Fruit fly (Drosophila melanogaster) whole organism, wandering third instar larva: ENCODE measurements around the gene CG13024.

Experiments used
- Abd-B ChIP-seq: fragments of >200 bp; optimal IDR thresholded peaks from 2 replicates; lab custom pipeline; 2017; ENCODE audit warnings: missing biosample characterization, missing genetic modification characterization
- CG32264 ChIP-seq: fragments of 200-800 bp; sonication (Bioruptor generic); optimal IDR thresholded peaks from 2 replicates; lab custom pipeline; 2016; ENCODE audit warnings: missing biosample characterization, missing genetic modification characterization
- CG9705 ChIP-seq: fragments of 200-800 bp; sonication (Bioruptor generic); optimal IDR thresholded peaks from 2 replicates; lab custom pipeline; 2018; ENCODE audit warnings: missing biosample characterization, mild to moderate bottlenecking, missing genetic modification characterization
- Dfd ChIP-seq: fragments of >200 bp; optimal IDR thresholded peaks from 2 replicates; lab custom pipeline; 2017; ENCODE audit warnings: missing biosample characterization, missing genetic modification characterization
- HLH106 ChIP-seq: fragments of 200-800 bp; optimal IDR thresholded peaks from 3 replicates; lab custom pipeline; 2019; ENCODE audit warnings: missing biosample characterization, mild to moderate bottlenecking, missing genetic modification characterization, moderate library complexity
- Hnf4 ChIP-seq: fragments of 200-800 bp; sonication (Bioruptor generic); optimal IDR thresholded peaks from 2 replicates; lab custom pipeline; 2016; ENCODE audit warnings: missing biosample characterization, mild to moderate bottlenecking, missing genetic modification characterization
- Hr78 ChIP-seq: fragments of >200 bp; optimal IDR thresholded peaks from 2 replicates; lab custom pipeline; 2017; ENCODE audit warnings: missing biosample characterization, missing genetic modification characterization
- Hr83 ChIP-seq: fragments of 200-300 bp; sonication (Bioruptor generic); optimal IDR thresholded peaks from 2 replicates; lab custom pipeline; 2016; ENCODE audit warnings: missing biosample characterization, mild to moderate bottlenecking, missing genetic modification characterization, moderate library complexity; ENCODE audit not compliant: poor library complexity, severe bottlenecking
- Mio ChIP-seq: sonication (Bioruptor generic); optimal IDR thresholded peaks from 2 replicates; lab custom pipeline; 2016; ENCODE audit warnings: missing biosample characterization, missing genetic modification characterization
- Myc ChIP-seq: fragments of >200 bp; optimal IDR thresholded peaks from 2 replicates; lab custom pipeline; 2017
- N ChIP-seq: fragments of >200 bp; optimal IDR thresholded peaks from 2 replicates; lab custom pipeline; 2018; ENCODE audit warnings: missing biosample characterization, missing external identifiers, missing genetic modification characterization
- OdsH ChIP-seq: fragments of 200-800 bp; sonication (Bioruptor generic); optimal IDR thresholded peaks from 2 replicates; lab custom pipeline; 2016; ENCODE audit warnings: missing biosample characterization, mild to moderate bottlenecking, missing genetic modification characterization
- Rel ChIP-seq, 2 experiments: fragments of 200-800 bp; sonication (Bioruptor generic) in 1 of 2; optimal IDR thresholded peaks; 2 replicates in 1 of 2; 3 replicates in 1 of 2; lab custom pipeline; 2016 to 2019; ENCODE audit warnings: mild to moderate bottlenecking in 2 of 2, missing biosample characterization in 2 of 2, missing genetic modification characterization in 2 of 2, moderate library complexity in 1 of 2
- Sp1 ChIP-seq: fragments of 200-800 bp; sonication (Bioruptor generic); optimal IDR thresholded peaks from 3 replicates; lab custom pipeline; 2019; ENCODE audit warnings: missing biosample characterization, mild to moderate bottlenecking, missing genetic modification characterization, moderate library complexity
- Vsx2 ChIP-seq: fragments of 200-300, 225-300 bp; sonication (Bioruptor generic); optimal IDR thresholded peaks from 2 replicates; lab custom pipeline; 2018; ENCODE audit warnings: missing biosample characterization, missing genetic modification characterization; ENCODE audit not compliant: partially characterized antibody
- br ChIP-seq: fragments of 200-800 bp; sonication (Bioruptor generic); optimal IDR thresholded peaks from 2 replicates; lab custom pipeline; 2016; ENCODE audit warnings: missing biosample characterization, missing genetic modification characterization
- brk ChIP-seq: fragments of 200-800 bp; sonication (Bioruptor generic); optimal IDR thresholded peaks from 2 replicates; lab custom pipeline; 2016; ENCODE audit warnings: missing biosample characterization, mild to moderate bottlenecking, missing genetic modification characterization
- dl ChIP-seq, 2 experiments: fragments of 175-275, 200-275 bp in 1 of 2; fragments of 200-275 bp in 1 of 2; sonication (Bioruptor generic); optimal IDR thresholded peaks; lab custom pipeline; 2018; ENCODE audit warnings: mild to moderate bottlenecking in 2 of 2, missing biosample characterization in 2 of 2, missing genetic modification characterization in 2 of 2, moderate library complexity in 2 of 2; ENCODE audit not compliant: partially characterized antibody in 2 of 2, insufficient read depth in 1 of 2
- dsf ChIP-seq: sonication (Bioruptor generic); optimal IDR thresholded peaks from 2 replicates; lab custom pipeline; 2016; ENCODE audit warnings: missing biosample characterization, missing genetic modification characterization, borderline replicate concordance
- foxo ChIP-seq, 2 experiments: fragments of 200-800 bp; sonication (Bioruptor generic); optimal IDR thresholded peaks; 2 replicates in 1 of 2; 3 replicates in 1 of 2; lab custom pipeline; 2016 to 2017; ENCODE audit warnings: missing biosample characterization in 2 of 2, missing genetic modification characterization in 2 of 2
- fru ChIP-seq: fragments of 200-800 bp; sonication (Bioruptor generic); optimal IDR thresholded peaks from 3 replicates; lab custom pipeline; 2016; ENCODE audit warnings: missing biosample characterization, mild to moderate bottlenecking, missing genetic modification characterization
- h ChIP-seq: fragments of 200-800 bp; sonication (Bioruptor generic); optimal IDR thresholded peaks from 3 replicates; lab custom pipeline; 2016; ENCODE audit warnings: missing biosample characterization, mild to moderate bottlenecking, missing genetic modification characterization
- lola ChIP-seq: fragments of >200 bp; optimal IDR thresholded peaks from 2 replicates; lab custom pipeline; 2017; ENCODE audit warnings: missing biosample characterization, missing genetic modification characterization
- pan ChIP-seq: fragments of >200 bp; optimal IDR thresholded peaks from 2 replicates; lab custom pipeline; 2017
- psq ChIP-seq: fragments of 200-800 bp; sonication (Bioruptor generic); optimal IDR thresholded peaks from 3 replicates; lab custom pipeline; 2017; ENCODE audit warnings: missing biosample characterization, mild to moderate bottlenecking, missing genetic modification characterization, moderate library complexity
- rgr ChIP-seq: fragments of 200-800 bp; sonication (Bioruptor generic); optimal IDR thresholded peaks from 3 replicates; lab custom pipeline; 2016; ENCODE audit warnings: missing biosample characterization, mild to moderate bottlenecking, missing genetic modification characterization
- sage ChIP-seq: fragments of 200-800 bp; sonication (Bioruptor generic); optimal IDR thresholded peaks from 2 replicates; lab custom pipeline; 2016; ENCODE audit warnings: missing biosample characterization, mild to moderate bottlenecking, missing genetic modification characterization
- sv ChIP-seq: fragments of 200-800 bp; sonication (Bioruptor generic); optimal IDR thresholded peaks from 3 replicates; lab custom pipeline; 2016; ENCODE audit warnings: missing biosample characterization, missing genetic modification characterization
- tai ChIP-seq: sonication (Bioruptor generic); optimal IDR thresholded peaks from 2 replicates; lab custom pipeline; 2016; ENCODE audit warnings: missing biosample characterization, missing genetic modification characterization
- usp ChIP-seq: fragments of >200 bp; optimal IDR thresholded peaks from 2 replicates; lab custom pipeline; 2017; ENCODE audit warnings: missing biosample characterization, missing genetic modification characterization
- woc ChIP-seq: sonication (Bioruptor generic); optimal IDR thresholded peaks from 2 replicates; lab custom pipeline; 2016; ENCODE audit warnings: missing biosample characterization, mild to moderate bottlenecking, missing genetic modification characterization

Gene CG13024

DNA sequence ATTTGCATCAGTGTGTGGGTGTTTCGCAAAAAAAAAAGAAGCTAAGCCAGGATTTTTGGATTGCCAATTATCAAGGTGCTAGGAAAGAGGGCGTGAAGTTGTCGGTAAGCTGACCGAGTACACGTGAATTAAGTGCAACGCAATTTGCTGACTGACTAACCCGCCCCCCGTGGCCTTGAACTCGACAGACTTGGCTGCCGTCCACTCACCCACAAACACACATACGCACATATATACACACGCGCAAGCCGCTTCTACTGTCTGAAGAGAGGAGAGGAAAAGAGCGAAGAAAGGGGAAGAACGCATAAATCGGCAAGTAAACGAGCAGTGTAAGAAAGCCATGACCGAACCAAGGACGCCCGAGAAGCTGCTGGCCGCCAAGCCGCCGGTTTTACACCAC is 48.6 kb downstream of the CG13024 start:
- TF ChIP-seq Rel (GFP tag; optimal IDR thresholded peaks at IDR 0.05; lab: Kevin White, UChicago) = no peak
- TF ChIP-seq Rel (tag; optimal IDR thresholded peaks at IDR 0.05; lab: Kevin White, UChicago) = peak; percentile 95
- no peak for TF ChIP-seq lola (GFP tag; lab: Kevin White, UChicago)
- no peak for TF ChIP-seq Dfd (GFP tag; lab: Kevin White, UChicago)
- no peak for TF ChIP-seq br (GFP tag; lab: Kevin White, UChicago)
- TF ChIP-seq Myc (lab: Kevin White, UChicago) = no peak
- TF ChIP-seq, all 38 proteins: peak for 1

DNA sequence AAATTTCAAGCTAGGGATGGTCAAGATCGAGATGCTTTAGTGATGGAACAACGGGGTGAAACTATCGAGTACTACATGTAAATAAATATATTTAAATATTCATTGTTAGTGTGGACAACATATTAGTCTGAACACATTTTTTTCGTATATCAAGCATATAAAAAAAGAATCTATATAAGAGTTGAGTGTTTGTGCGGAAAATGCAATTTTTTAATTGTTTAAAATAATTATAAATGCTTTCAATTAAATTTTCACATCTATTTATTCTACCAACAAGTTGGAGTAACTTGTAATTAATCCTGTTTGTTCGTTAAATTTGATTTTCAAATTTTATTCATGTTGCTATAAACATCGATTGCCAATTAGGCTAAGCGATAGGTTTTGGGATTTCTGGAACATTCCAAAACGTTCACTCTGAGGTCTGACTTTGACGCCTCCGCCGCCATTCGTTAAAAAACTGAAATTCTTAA is 49.1 kb downstream of the CG13024 start, which contains the start of the genes mus302 and CG9705:
Gene mus302 (minus strand): TSS at position 33 of the 470 bp plus-strand sequence.
Gene CG9705 (plus strand): TSS at position 397 of the 470 bp plus-strand sequence.
- no peak for TF ChIP-seq dl (GFP tag; optimal IDR thresholded peaks at IDR 0.05; lab: Kevin White, UChicago; ENCODE audit: insufficient read depth in 1 of 2, partially characterized antibody in 2 of 2)
- no peak for TF ChIP-seq sage (GFP tag; lab: Kevin White, UChicago)
- peak; percentile 62 for TF ChIP-seq HLH106 (tag; lab: Kevin White, UChicago)
- TF ChIP-seq OdsH (GFP tag; lab: Kevin White, UChicago) = peak; percentile 36
- peak in 1 of 2 experiments; percentile 33 for TF ChIP-seq foxo (GFP tag; optimal IDR thresholded peaks at IDR 0.05; lab: Kevin White, UChicago)
- peak; percentile 17 for TF ChIP-seq br (GFP tag; lab: Kevin White, UChicago)
- TF ChIP-seq N (GFP tag; lab: Kevin White, UChicago) = no peak
- peak; percentile 32 for TF ChIP-seq Sp1 (GFP tag; lab: Kevin White, UChicago)
- peak; percentile 37 for TF ChIP-seq rgr (GFP tag; lab: Kevin White, UChicago)
- peak; percentile 26 for TF ChIP-seq sv (GFP tag; lab: Kevin White, UChicago)
- TF ChIP-seq Myc (lab: Kevin White, UChicago) = peak; percentile 14
- TF ChIP-seq h (GFP tag; lab: Kevin White, UChicago) = peak; percentile 42
- no peak for TF ChIP-seq Hnf4
- no peak for TF ChIP-seq Hr78 (GFP tag; lab: Kevin White, UChicago)
- TF ChIP-seq woc (GFP tag; lab: Kevin White, UChicago) = peak; percentile 69
- TF ChIP-seq Hr83 (GFP tag; lab: Kevin White, UChicago) = peak; percentile 34
- TF ChIP-seq CG9705 = peak; percentile 75
- peak; percentile 11 for TF ChIP-seq fru (GFP tag; lab: Kevin White, UChicago)
- TF ChIP-seq brk = no peak
- TF ChIP-seq dsf = peak; percentile 26
- TF ChIP-seq psq (GFP tag; lab: Kevin White, UChicago) = peak; percentile 45
- no peak for TF ChIP-seq Rel (GFP tag; optimal IDR thresholded peaks at IDR 0.05; lab: Kevin White, UChicago)
- TF ChIP-seq Rel (tag; optimal IDR thresholded peaks at IDR 0.05; lab: Kevin White, UChicago) = peak; percentile 4

DNA sequence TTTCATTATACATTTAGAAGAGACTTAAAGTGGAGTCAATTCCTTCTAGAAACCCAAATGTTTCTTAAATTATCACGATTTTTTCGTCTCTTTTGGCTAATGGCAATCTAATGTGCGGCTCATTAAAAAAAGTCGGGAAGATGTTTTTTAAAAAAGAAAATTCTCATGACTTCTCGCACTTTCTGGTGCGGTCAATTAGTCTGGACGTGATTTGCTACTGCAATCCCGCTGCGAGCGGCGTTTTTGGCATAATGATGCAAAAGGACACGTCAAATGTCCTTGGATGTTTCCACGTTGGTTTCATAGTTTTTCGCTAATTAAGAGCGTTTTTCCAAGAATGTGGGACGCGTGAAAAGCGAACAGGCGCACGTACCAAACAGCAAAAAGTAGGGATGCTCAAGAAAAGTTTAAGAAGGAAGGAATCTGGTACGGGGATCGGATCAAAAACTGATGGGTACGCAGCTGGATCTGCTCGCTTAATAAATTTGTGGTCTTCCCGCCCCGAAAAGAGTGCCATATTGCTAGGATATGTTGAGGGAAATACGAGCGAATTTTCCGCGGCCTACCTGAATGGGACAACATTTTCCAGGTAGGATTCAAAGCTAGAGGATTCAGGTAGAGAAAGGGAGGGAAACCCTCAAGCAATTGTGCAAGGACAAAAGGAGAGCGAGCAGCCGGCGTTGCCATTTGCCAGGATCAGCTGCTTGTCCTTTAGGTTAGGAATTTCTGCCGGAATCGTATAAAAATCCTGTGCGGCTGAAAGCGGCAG is 55.9 kb downstream of the CG13024 start:
- no peak for TF ChIP-seq Hnf4
- no peak for TF ChIP-seq Rel (GFP tag; optimal IDR thresholded peaks at IDR 0.05; lab: Kevin White, UChicago)
- no peak for TF ChIP-seq Rel (tag; optimal IDR thresholded peaks at IDR 0.05; lab: Kevin White, UChicago)

DNA sequence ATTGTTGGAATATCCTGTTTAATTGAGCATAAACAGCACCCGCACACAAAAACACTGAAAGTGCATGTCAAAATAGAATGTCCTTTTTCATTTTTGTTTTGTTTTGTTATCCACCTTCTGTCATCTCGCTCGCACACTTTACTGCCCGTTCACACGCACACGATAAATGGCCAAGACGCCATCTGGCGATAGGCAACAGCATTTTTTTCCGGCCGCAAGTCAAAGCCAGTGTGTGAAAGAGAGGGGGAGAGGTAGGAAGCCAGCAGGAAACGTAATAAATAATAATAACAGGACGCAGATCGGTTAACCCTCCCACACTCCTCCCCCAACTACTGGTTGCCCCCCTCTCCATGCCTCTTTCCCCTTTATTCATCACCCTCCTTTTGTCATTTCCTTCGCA is 59.0 kb downstream of the CG13024 start:
- TF ChIP-seq Vsx2 (no peak), CG32264 (GFP tag; lab: Kevin White, UChicago) (no peak), Sp1 (GFP tag; lab: Kevin White, UChicago) (no peak), CG9705 (peak; percentile 6), psq (GFP tag; lab: Kevin White, UChicago) (peak; percentile 92), pan (lab: Kevin White, UChicago) (no peak)

DNA sequence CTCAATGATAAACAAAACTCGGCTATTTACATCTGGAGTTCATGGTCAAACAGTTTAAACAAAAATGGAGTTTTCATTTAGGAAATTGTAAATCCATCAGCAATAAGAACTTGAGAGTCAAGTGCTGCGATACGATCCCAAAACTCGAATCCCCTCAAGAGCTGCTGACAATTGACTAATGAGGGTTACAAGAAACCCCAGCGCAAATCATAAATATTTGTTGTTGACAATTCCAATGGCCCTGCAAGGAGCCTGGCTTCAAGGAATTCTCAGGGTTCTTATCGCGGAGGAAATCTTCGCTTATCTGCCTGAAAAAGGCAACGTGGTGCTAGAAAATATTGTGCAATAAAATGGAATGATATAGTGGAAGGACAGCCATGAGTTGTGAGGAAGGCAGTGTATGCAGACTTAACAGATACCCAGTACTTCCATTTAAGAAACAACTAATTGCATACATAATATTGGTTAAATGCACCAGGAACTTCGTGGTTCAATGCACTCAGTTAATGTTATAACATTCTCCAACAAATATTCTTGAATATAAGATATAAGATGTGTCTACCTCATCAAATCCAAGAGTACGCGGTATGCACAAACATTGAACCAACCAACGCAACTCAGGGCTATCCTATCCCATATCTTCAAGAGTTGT is 60.7 kb downstream of the CG13024 start:
- TF ChIP-seq Hr83 (GFP tag; lab: Kevin White, UChicago) = no peak
- TF ChIP-seq tai (GFP tag; lab: Kevin White, UChicago) = no peak
- no peak for TF ChIP-seq dsf
- TF ChIP-seq dl (GFP tag; optimal IDR thresholded peaks at IDR 0.05; lab: Kevin White, UChicago; ENCODE audit: insufficient read depth in 1 of 2, partially characterized antibody in 2 of 2) = no peak
- TF ChIP-seq Mio (GFP tag; lab: Kevin White, UChicago) = no peak
- no peak for TF ChIP-seq Sp1 (GFP tag; lab: Kevin White, UChicago)
- no peak for TF ChIP-seq usp (GFP tag; lab: Kevin White, UChicago)
- no peak for TF ChIP-seq Rel (GFP tag; optimal IDR thresholded peaks at IDR 0.05; lab: Kevin White, UChicago)
- TF ChIP-seq Rel (tag; optimal IDR thresholded peaks at IDR 0.05; lab: Kevin White, UChicago) = no peak
- TF ChIP-seq pan (lab: Kevin White, UChicago) = no peak
- no peak for TF ChIP-seq Myc (lab: Kevin White, UChicago)
- no peak for TF ChIP-seq fru (GFP tag; lab: Kevin White, UChicago)
- no peak for TF ChIP-seq sage (GFP tag; lab: Kevin White, UChicago)
- TF ChIP-seq Abd-B (GFP tag; lab: Kevin White, UChicago) = no peak
- TF ChIP-seq Hnf4 = no peak
- TF ChIP-seq woc (GFP tag; lab: Kevin White, UChicago) = no peak
- no peak for TF ChIP-seq Dfd (GFP tag; lab: Kevin White, UChicago)
